Worm (Caenorhabditis elegans): ENCODE data around the gene pmp-1.

- TF ChIP-seq nhr-11 (tag; optimal IDR thresholded peaks at IDR 0.05) = no peak
- no peak for TF ChIP-seq daf-19 (GFP tag; conservative IDR thresholded peaks at IDR 0.05)
- no peak for TF ChIP-seq dmd-9 (GFP tag; IDR thresholded peaks at IDR 0.05)
- no peak for TF ChIP-seq lin-29 (GFP tag; IDR thresholded peaks at IDR 0.05)
- TF ChIP-seq ztf-11 (tag; optimal IDR thresholded peaks at IDR 0.05) = no peak
- no peak for TF ChIP-seq saeg-2 (GFP tag; IDR thresholded peaks at IDR 0.05)
Measured at ce11 chrII:6917710-6918109, 34.2 kb upstream of the pmp-1 start, which contains the start of gene B0252.11.

Measured in whole organism, L4 larva.